Worm (Caenorhabditis elegans) whole organism, young adult: ENCODE data around the gene T08H10.3.

Source experiments
- F10E7.11 ChIP-seq: sonication (generic microtip); optimal IDR thresholded peaks from 2 replicates; lab custom pipeline; 2017; ENCODE audit warnings: mild to moderate bottlenecking, missing genetic modification characterization, moderate library complexity, missing compliant biosample characterization
- F49E8.2 ChIP-seq: sonication (generic microtip); optimal IDR thresholded peaks from 3 replicates; lab custom pipeline; 2017; ENCODE audit warnings: missing genetic modification characterization, mild to moderate bottlenecking, missing compliant biosample characterization, antibody characterized with exemption, moderate library complexity; ENCODE audit not compliant: insufficient read depth
- F55B11.4 ChIP-seq: sonication (generic microtip); optimal IDR thresholded peaks from 2 replicates; lab custom pipeline; 2016; ENCODE audit warnings: missing compliant biosample characterization, missing genetic modification characterization, borderline replicate concordance; ENCODE audit not compliant: insufficient read depth
- egl-18 ChIP-seq: fragments of 200-800 bp; sonication (Bioruptor generic); IDR thresholded peaks from 2 replicates; pipeline ENCODE4 v1.3.6; 2022; ENCODE audit warnings: missing genetic modification reagents, missing genetic modification characterization, missing compliant biosample characterization
- pha-4 ChIP-seq: fragments of 150-350 bp; sonication (generic microtip); optimal IDR thresholded peaks from 2 replicates; lab custom pipeline; 2014; ENCODE audit warnings: missing biosample characterization, missing genetic modification reagents, missing genetic modification characterization
- snpc-3.4 ChIP-seq: sonication (generic microtip); optimal IDR thresholded peaks from 2 replicates; lab custom pipeline; 2017; ENCODE audit warnings: missing genetic modification characterization, mild to moderate bottlenecking, missing compliant biosample characterization, antibody characterized with exemption, moderate library complexity, missing genotype, missing genetic modification reagents
- tbx-9 ChIP-seq: sonication (generic microtip); optimal IDR thresholded peaks from 2 replicates; lab custom pipeline; 2016; ENCODE audit warnings: borderline replicate concordance, missing genetic modification characterization, inconsistent platforms, missing compliant biosample characterization
- unc-130 ChIP-seq: sonication (generic microtip); optimal IDR thresholded peaks from 2 replicates; lab custom pipeline; 2016; ENCODE audit warnings: missing genetic modification reagents, missing genetic modification characterization, missing compliant biosample characterization

- TF ChIP-seq egl-18 (GFP tag; lab: Robert Waterston, UW), result no peak
- TF ChIP-seq snpc-3.4 (tag; lab: Kevin White, UChicago), result no peak
- TF ChIP-seq tbx-9, result no peak
- TF ChIP-seq pha-4 (tag; lab: Kevin White, UChicago), result no peak
- no peak for TF ChIP-seq F55B11.4 (tag; lab: Kevin White, UChicago)
- no peak for TF ChIP-seq F49E8.2
- TF ChIP-seq F10E7.11, result no peak
- no peak for TF ChIP-seq unc-130 (GFP tag; lab: Kevin White, UChicago)
These were observed 29.5 kb downstream of the T08H10.3 start for ce11 chrV:4500709-4501108.
